Worm (Caenorhabditis elegans): ENCODE data around the gene M176.10.

DNA sequence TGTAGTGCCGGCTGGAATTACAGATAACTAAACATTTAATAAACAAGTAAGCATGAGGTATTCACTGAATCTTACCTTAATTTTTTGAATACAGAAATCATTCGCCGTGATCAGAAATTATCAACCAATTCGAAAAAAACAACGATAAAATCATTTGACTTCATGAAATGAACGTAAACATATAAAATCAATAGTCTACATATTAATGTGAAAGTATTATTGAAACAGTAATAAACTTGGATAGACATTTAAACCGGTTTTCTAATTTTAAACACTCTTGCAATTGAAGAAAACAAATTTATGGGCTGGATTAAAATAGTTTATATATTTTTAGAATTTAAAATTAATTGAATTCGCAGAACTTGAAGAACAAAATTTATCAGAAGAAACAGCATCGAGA is 15.9 kb upstream of the M176.10 start, which contains the start of gene chil-16:
- no peak for TF ChIP-seq nhr-76 (tag; optimal IDR thresholded peaks at IDR 0.05)
- no peak for TF ChIP-seq nhr-12 (tag; optimal IDR thresholded peaks at IDR 0.05)
- TF ChIP-seq ces-1 (GFP tag; optimal IDR thresholded peaks at IDR 0.05), result no peak
- TF ChIP-seq nhr-237 (tag; optimal IDR thresholded peaks at IDR 0.05), result no peak
- TF ChIP-seq ceh-43 (GFP tag; optimal IDR thresholded peaks at IDR 0.05), result no peak
- no peak for TF ChIP-seq blmp-1 (tag; optimal IDR thresholded peaks at IDR 0.05)
- TF ChIP-seq snpc-4 (tag; optimal IDR thresholded peaks at IDR 0.05), result no peak
- TF ChIP-seq mep-1 (tag; optimal IDR thresholded peaks at IDR 0.05), result no peak

Measured in whole organism, mixed stage, embryonic.